Worm (Caenorhabditis elegans) whole organism, L4 larva: Measurements from ENCODE around the gene srx-86.
A peak's percentile ranks its signal among the peaks of the same experiment; 100 is the strongest.

ENCODE experiments used
- F10B5.3 ChIP-seq: sonication (generic microtip); optimal IDR thresholded peaks from 2 replicates; lab custom pipeline; 2016; ENCODE audit warnings: mild to moderate bottlenecking, missing genetic modification characterization, missing compliant biosample characterization
- F37D6.2 ChIP-seq: sonication (generic microtip); optimal IDR thresholded peaks from 2 replicates; lab custom pipeline; 2016; ENCODE audit warnings: mild to moderate bottlenecking, missing genetic modification characterization, missing compliant biosample characterization
- F49E8.2 ChIP-seq: sonication (generic microtip); optimal IDR thresholded peaks from 2 replicates; lab custom pipeline; 2016; ENCODE audit warnings: missing compliant biosample characterization, mild to moderate bottlenecking, missing genetic modification characterization, borderline replicate concordance
- R02D3.7 ChIP-seq: fragments of 150-350 bp; sonication (generic microtip); optimal IDR thresholded peaks from 3 replicates; lab custom pipeline; 2014; ENCODE audit warnings: missing biosample characterization, missing genetic modification characterization
- T20F7.1 ChIP-seq: fragments of 200-800 bp; sonication (Bioruptor generic); optimal IDR thresholded peaks from 2 replicates; lab custom pipeline; 2018; ENCODE audit warnings: mild to moderate bottlenecking, missing genetic modification characterization, missing compliant biosample characterization
- Y105C5A.15 ChIP-seq: fragments of 200-800 bp; sonication (Bioruptor generic); IDR thresholded peaks from 2 replicates; pipeline ENCODE4 v1.3.6; 2022; ENCODE audit warnings: missing genetic modification characterization, missing compliant biosample characterization
- ZK337.2 ChIP-seq: fragments of 200-800 bp; sonication (Bioruptor generic); IDR thresholded peaks from 2 replicates; pipeline ENCODE4 v1.3.6; 2022; ENCODE audit warnings: missing genetic modification reagents, missing genetic modification characterization, missing compliant biosample characterization
- aly-2 ChIP-seq: sonication (generic microtip); optimal IDR thresholded peaks from 2 replicates; lab custom pipeline; 2018; ENCODE audit warnings: missing biosample characterization, missing genetic modification characterization
- arid-1 ChIP-seq: fragments of 200-800 bp; sonication (Bioruptor generic); conservative IDR thresholded peaks from 2 replicates; pipeline ENCODE4 v1.3.6; 2022; ENCODE audit warnings: missing genetic modification reagents, missing genetic modification characterization, missing compliant biosample characterization
- attf-4 ChIP-seq: sonication (generic microtip); optimal IDR thresholded peaks from 3 replicates; lab custom pipeline; 2017; ENCODE audit warnings: missing biosample characterization, missing genetic modification characterization
- ceh-20 ChIP-seq: fragments of 200-800 bp; sonication (Bioruptor generic); IDR thresholded peaks from 2 replicates; pipeline ENCODE4 v1.3.6; 2022; ENCODE audit warnings: missing genetic modification reagents, missing genetic modification characterization, missing compliant biosample characterization
- ceh-32 ChIP-seq: sonication (generic microtip); optimal IDR thresholded peaks from 2 replicates; lab custom pipeline; 2016; ENCODE audit warnings: mild to moderate bottlenecking, missing genetic modification characterization, missing compliant biosample characterization; ENCODE audit not compliant: poor library complexity
- ceh-62 ChIP-seq: sonication (generic microtip); optimal IDR thresholded peaks from 2 replicates; lab custom pipeline; 2017; ENCODE audit warnings: missing biosample characterization, missing genetic modification characterization
- ces-1 ChIP-seq: fragments of 150-350 bp; sonication (generic microtip); optimal IDR thresholded peaks from 4 replicates; lab custom pipeline; 2014; ENCODE audit warnings: missing biosample characterization, missing genetic modification reagents, missing genetic modification characterization
- ctbp-1 ChIP-seq: fragments of 200-800 bp; sonication (Bioruptor generic); IDR thresholded peaks from 2 replicates; pipeline ENCODE4 v1.3.6; 2022; ENCODE audit warnings: missing genetic modification reagents, missing genetic modification characterization, missing compliant biosample characterization
- daf-12 ChIP-seq: fragments of 150-350 bp; optimal IDR thresholded peaks from 2 replicates; lab custom pipeline; 2014; ENCODE audit warnings: missing biosample characterization, missing genetic modification reagents, missing genetic modification characterization
- daf-16 ChIP-seq, 3 experiments: sonication (generic microtip); optimal IDR thresholded peaks; 2 replicates each; lab custom pipeline; 2016 to 2017; ENCODE audit warnings: missing genetic modification characterization in 3 of 3, missing genetic modification reagents in 3 of 3, mild to moderate bottlenecking in 2 of 3, missing compliant biosample characterization in 2 of 3, missing biosample characterization in 1 of 3, moderate library complexity in 1 of 3
- daf-19 ChIP-seq: fragments of 200-800 bp; sonication (Bioruptor generic); conservative IDR thresholded peaks from 2 replicates; pipeline ENCODE4 v1.3.6; 2022; ENCODE audit warnings: missing genetic modification characterization, missing compliant biosample characterization
- dpl-1 ChIP-seq: fragments of 150-350 bp; optimal IDR thresholded peaks from 2 replicates; lab custom pipeline; 2014; ENCODE audit warnings: missing biosample characterization, missing genetic modification reagents, missing genetic modification characterization
- duxl-1 ChIP-seq: sonication (generic microtip); optimal IDR thresholded peaks from 2 replicates; lab custom pipeline; 2016; ENCODE audit warnings: mild to moderate bottlenecking, missing genetic modification characterization, moderate library complexity, missing compliant biosample characterization; ENCODE audit not compliant: poor library complexity
- egl-27 ChIP-seq: sonication (generic microtip); optimal IDR thresholded peaks from 3 replicates; lab custom pipeline; 2017; ENCODE audit warnings: missing biosample characterization, missing genetic modification reagents, missing genetic modification characterization
- egl-43 ChIP-seq: fragments of 200-800 bp; sonication (Bioruptor generic); IDR thresholded peaks from 2 replicates; pipeline ENCODE4 v1.3.6; 2022; ENCODE audit warnings: missing genetic modification reagents, missing genetic modification characterization, missing compliant biosample characterization
- fkh-10 ChIP-seq: fragments of 150-350 bp; optimal IDR thresholded peaks from 2 replicates; lab custom pipeline; 2014; ENCODE audit warnings: missing biosample characterization, missing genetic modification reagents, missing genetic modification characterization
- gei-8 ChIP-seq: fragments of 200-800 bp; sonication (Bioruptor generic); optimal IDR thresholded peaks from 2 replicates; lab custom pipeline; 2018; ENCODE audit warnings: mild to moderate bottlenecking, missing genetic modification characterization, missing compliant biosample characterization
- hmg-1.1 ChIP-seq: fragments of 200-800 bp; sonication (Bioruptor generic); IDR thresholded peaks from 2 replicates; pipeline ENCODE4 v1.3.6; 2022; ENCODE audit warnings: missing genetic modification reagents, missing genetic modification characterization, missing compliant biosample characterization
- jun-1 ChIP-seq: fragments of 150-350 bp; optimal IDR thresholded peaks from 2 replicates; lab custom pipeline; 2014; ENCODE audit warnings: missing biosample characterization, missing genetic modification reagents, missing genetic modification characterization
- lin-1 ChIP-seq: fragments of 200-800 bp; sonication (Bioruptor generic); IDR thresholded peaks from 2 replicates; pipeline ENCODE4 v1.3.6; 2022; ENCODE audit warnings: missing genetic modification reagents, missing genetic modification characterization, missing compliant biosample characterization
- lin-29 ChIP-seq: fragments of 200-800 bp; sonication (Bioruptor generic); IDR thresholded peaks from 2 replicates; pipeline ENCODE4 v1.3.6; 2022; ENCODE audit warnings: missing genetic modification reagents, missing genetic modification characterization, missing compliant biosample characterization
- lin-39 ChIP-seq: fragments of 150-350 bp; optimal IDR thresholded peaks from 2 replicates; lab custom pipeline; 2014; ENCODE audit warnings: missing biosample characterization, missing genetic modification reagents, missing genetic modification characterization
- lsy-2 ChIP-seq, 2 experiments: fragments of 150-350 bp in 1 of 2; sonication (generic microtip) in 1 of 2; optimal IDR thresholded peaks; 2 replicates each; lab custom pipeline; 2014 to 2017; ENCODE audit warnings: missing biosample characterization in 2 of 2, missing genetic modification characterization in 2 of 2
- mdl-1 ChIP-seq, 2 experiments: fragments of 150-350 bp in 1 of 2; sonication (generic microtip) in 1 of 2; optimal IDR thresholded peaks; 2 replicates each; lab custom pipeline; 2014 to 2017; ENCODE audit warnings: missing biosample characterization in 2 of 2, missing genetic modification characterization in 2 of 2
- mep-1 ChIP-seq: fragments of 150-350 bp; sonication (generic microtip); optimal IDR thresholded peaks from 3 replicates; lab custom pipeline; 2014; ENCODE audit warnings: missing biosample characterization, missing genetic modification characterization
- mes-2 ChIP-seq: sonication (generic microtip); optimal IDR thresholded peaks from 2 replicates; lab custom pipeline; 2016; ENCODE audit warnings: missing genotype, mild to moderate bottlenecking, missing genetic modification characterization, missing compliant biosample characterization; ENCODE audit not compliant: poor library complexity, severe bottlenecking
- nhr-11 ChIP-seq: fragments of 150-350 bp; optimal IDR thresholded peaks from 2 replicates; lab custom pipeline; 2014; ENCODE audit warnings: missing biosample characterization, missing genetic modification characterization
- nhr-237 ChIP-seq: sonication (generic microtip); optimal IDR thresholded peaks from 2 replicates; lab custom pipeline; 2017; ENCODE audit warnings: missing biosample characterization, missing genetic modification characterization
- nhr-25 ChIP-seq: sonication (generic microtip); optimal IDR thresholded peaks from 2 replicates; lab custom pipeline; 2017; ENCODE audit warnings: missing genetic modification characterization, mild to moderate bottlenecking, missing compliant biosample characterization, antibody characterized with exemption, moderate library complexity, borderline replicate concordance; ENCODE audit not compliant: insufficient read depth
- nhr-28 ChIP-seq: fragments of 150-350 bp; optimal IDR thresholded peaks from 2 replicates; lab custom pipeline; 2014; ENCODE audit warnings: missing biosample characterization, missing genetic modification characterization
- nhr-42 ChIP-seq: fragments of 200-800 bp; sonication (Bioruptor generic); IDR thresholded peaks from 2 replicates; pipeline ENCODE4 v1.3.6; 2022; ENCODE audit warnings: missing genetic modification characterization, missing compliant biosample characterization
- nhr-48 ChIP-seq: sonication (generic microtip); optimal IDR thresholded peaks from 2 replicates; lab custom pipeline; 2016; ENCODE audit warnings: mild to moderate bottlenecking, missing genetic modification characterization, missing compliant biosample characterization
- nhr-6 ChIP-seq: fragments of 150-350 bp; optimal IDR thresholded peaks from 2 replicates; lab custom pipeline; 2014; ENCODE audit warnings: missing biosample characterization, missing genetic modification characterization
- spr-1 ChIP-seq: sonication (generic microtip); optimal IDR thresholded peaks from 2 replicates; lab custom pipeline; 2016; ENCODE audit warnings: mild to moderate bottlenecking, missing genetic modification characterization, missing compliant biosample characterization
- tag-97 ChIP-seq: fragments of 200-800 bp; sonication (Bioruptor generic); IDR thresholded peaks from 2 replicates; pipeline ENCODE4 v1.3.6; 2022; ENCODE audit warnings: missing genetic modification characterization, missing compliant biosample characterization
- unc-62 ChIP-seq, 3 experiments: fragments of 150-350 bp in 1 of 3; sonication (generic microtip); optimal IDR thresholded peaks in 2 of 3; peaks in 1 of 3; 1 replicate in 1 of 3; 2 replicates in 2 of 3; lab custom pipeline; 2014 to 2017; ENCODE audit warnings: missing biosample characterization in 3 of 3, missing genetic modification characterization in 3 of 3, missing genetic modification reagents in 3 of 3, missing genotype in 1 of 3
- vab-7 ChIP-seq: fragments of 200-800 bp; sonication (Bioruptor generic); IDR thresholded peaks from 2 replicates; pipeline ENCODE4 v1.3.6; 2022; ENCODE audit warnings: missing genetic modification reagents, missing genetic modification characterization, missing compliant biosample characterization
- zfp-3 ChIP-seq: fragments of 200-800 bp; sonication (Bioruptor generic); conservative IDR thresholded peaks from 2 replicates; pipeline ENCODE4 v1.3.6; 2022; ENCODE audit warnings: missing genetic modification reagents, missing genetic modification characterization, missing compliant biosample characterization
- ztf-11 ChIP-seq: fragments of 150-350 bp; optimal IDR thresholded peaks from 2 replicates; lab custom pipeline; 2014; ENCODE audit warnings: missing biosample characterization, missing genetic modification characterization
- ztf-7 ChIP-seq: fragments of 150-350 bp; optimal IDR thresholded peaks from 2 replicates; lab custom pipeline; 2014; ENCODE audit warnings: missing biosample characterization, missing genetic modification characterization

The srx-86 gene

ce11 chrV:11520215-11520614, 42.5 kb upstream of the srx-86 start, which contains the start of the genes C55A6.11 and C55A6.7:
Gene C55A6.11 (plus strand): TSS chrV:11520515.
Gene C55A6.7 (minus strand): TSS chrV:11520530.
- TF ChIP-seq vab-7 (GFP tag; lab: Robert Waterston, UW) = no peak
- TF ChIP-seq nhr-6 = no peak
- peak in 1 of 2 experiments; percentile 86 for TF ChIP-seq unc-62 (GFP tag; optimal IDR thresholded peaks at IDR 0.05 in 1 of 2; lab: Kevin White, UChicago)
- no peak for TF ChIP-seq unc-62 (tag; optimal IDR thresholded peaks at IDR 0.05; lab: Kevin White, UChicago)
- no peak for TF ChIP-seq tag-97 (GFP tag; lab: Robert Waterston, UW)
- TF ChIP-seq daf-16 (GFP tag; optimal IDR thresholded peaks at IDR 0.05; lab: Kevin White, UChicago) = no peak
- peak; percentile 29 for TF ChIP-seq daf-16 (tag; optimal IDR thresholded peaks at IDR 0.05; lab: Kevin White, UChicago)
- TF ChIP-seq egl-43 (GFP tag; lab: Robert Waterston, UW) = no peak

ce11 chrV:11521448-11521847, 41.3 kb upstream of the srx-86 start, which contains the start of gene pafo-1:
Gene pafo-1 (plus strand): TSS chrV:11521703.
- TF ChIP-seq fkh-10 (GFP tag; lab: Kevin White, UChicago) (peak; percentile 57), Y105C5A.15 (GFP tag; lab: Robert Waterston, UW) (no peak), daf-19 (GFP tag; lab: Robert Waterston, UW) (peak; percentile 66; the same call in 1 of the 2 replicates), duxl-1 (tag; lab: Kevin White, UChicago) (peak; percentile 86), mes-2 (peak; percentile 90), dpl-1 (peak; percentile 99), ceh-20 (GFP tag; lab: Robert Waterston, UW) (peak; percentile 82), egl-27 (tag; lab: Kevin White, UChicago) (no peak), gei-8 (GFP tag; lab: Kevin White, UChicago) (no peak), ceh-62 (tag; lab: Kevin White, UChicago) (no peak), ZK337.2 (GFP tag; lab: Robert Waterston, UW) (no peak), ztf-11 (no peak), lin-39 (tag; lab: Kevin White, UChicago) (no peak), R02D3.7 (tag; lab: Kevin White, UChicago) (no peak), ceh-32 (tag; lab: Kevin White, UChicago) (peak; percentile 37), nhr-42 (peak; percentile 84), lsy-2 (tag; optimal IDR thresholded peaks at IDR 0.05; lab: Kevin White, UChicago) (no peak), ces-1 (no peak), ztf-7 (no peak), spr-1 (tag; lab: Kevin White, UChicago) (peak; percentile 67), nhr-28 (tag; lab: Kevin White, UChicago) (peak; percentile 79), mep-1 (tag; lab: Kevin White, UChicago) (no peak), daf-12 (tag; lab: Kevin White, UChicago) (no peak), ctbp-1 (GFP tag; lab: Robert Waterston, UW) (peak; percentile 84), nhr-11 (peak; percentile 57), F10B5.3 (tag; lab: Kevin White, UChicago) (peak; percentile 73), nhr-25 (tag; lab: Kevin White, UChicago) (no peak), T20F7.1 (GFP tag; lab: Kevin White, UChicago) (peak; percentile 76), zfp-3 (GFP tag; lab: Robert Waterston, UW) (0 out of 2 replicates have a peak, but pooled peaks have one; percentile 45), lin-29 (GFP tag; lab: Robert Waterston, UW) (no peak), jun-1 (tag; lab: Kevin White, UChicago) (no peak), hmg-1.1 (GFP tag; lab: Robert Waterston, UW) (peak; percentile 81), daf-16 (GFP tag; optimal IDR thresholded peaks at IDR 0.05; lab: Kevin White, UChicago) (peak; percentile 32 to 75), daf-16 (tag; optimal IDR thresholded peaks at IDR 0.05; lab: Kevin White, UChicago) (no peak), arid-1 (0 out of 2 replicates have a peak, but pooled peaks have one; percentile 18), mdl-1 (tag; optimal IDR thresholded peaks at IDR 0.05; lab: Kevin White, UChicago) (peak in 1 of 2 experiments; percentile 52), F49E8.2 (peak; percentile 80), nhr-237 (tag; lab: Kevin White, UChicago) (no peak), lin-1 (GFP tag; lab: Robert Waterston, UW) (peak; percentile 50; the same call in 1 of the 2 replicates), nhr-48 (peak; percentile 75), aly-2 (tag; lab: Kevin White, UChicago) (no peak), attf-4 (tag; lab: Kevin White, UChicago) (no peak), F37D6.2 (tag; lab: Kevin White, UChicago) (peak; percentile 73)
